Fruit fly (Drosophila melanogaster) Kc167 (cell line): ENCODE measurements around the gene prg.

Source experiments
- Myc ChIP-seq: fragments of >200 bp; optimal IDR thresholded peaks from 2 replicates; lab custom pipeline; 2017; ENCODE audit warnings: missing external identifiers
- Sin3A ChIP-seq: fragments of >200 bp; optimal IDR thresholded peaks from 2 replicates; lab custom pipeline; 2018; ENCODE audit warnings: missing external identifiers
- h ChIP-seq: fragments of >200 bp; optimal IDR thresholded peaks from 3 replicates; lab custom pipeline; 2018; ENCODE audit warnings: missing external identifiers
- psq ChIP-seq: fragments of >200 bp; optimal IDR thresholded peaks from 2 replicates; lab custom pipeline; 2017; ENCODE audit warnings: missing external identifiers
- ttk ChIP-seq: sonication (Bioruptor generic); optimal IDR thresholded peaks from 2 replicates; lab custom pipeline; 2017; ENCODE audit warnings: missing external identifiers

DNA sequence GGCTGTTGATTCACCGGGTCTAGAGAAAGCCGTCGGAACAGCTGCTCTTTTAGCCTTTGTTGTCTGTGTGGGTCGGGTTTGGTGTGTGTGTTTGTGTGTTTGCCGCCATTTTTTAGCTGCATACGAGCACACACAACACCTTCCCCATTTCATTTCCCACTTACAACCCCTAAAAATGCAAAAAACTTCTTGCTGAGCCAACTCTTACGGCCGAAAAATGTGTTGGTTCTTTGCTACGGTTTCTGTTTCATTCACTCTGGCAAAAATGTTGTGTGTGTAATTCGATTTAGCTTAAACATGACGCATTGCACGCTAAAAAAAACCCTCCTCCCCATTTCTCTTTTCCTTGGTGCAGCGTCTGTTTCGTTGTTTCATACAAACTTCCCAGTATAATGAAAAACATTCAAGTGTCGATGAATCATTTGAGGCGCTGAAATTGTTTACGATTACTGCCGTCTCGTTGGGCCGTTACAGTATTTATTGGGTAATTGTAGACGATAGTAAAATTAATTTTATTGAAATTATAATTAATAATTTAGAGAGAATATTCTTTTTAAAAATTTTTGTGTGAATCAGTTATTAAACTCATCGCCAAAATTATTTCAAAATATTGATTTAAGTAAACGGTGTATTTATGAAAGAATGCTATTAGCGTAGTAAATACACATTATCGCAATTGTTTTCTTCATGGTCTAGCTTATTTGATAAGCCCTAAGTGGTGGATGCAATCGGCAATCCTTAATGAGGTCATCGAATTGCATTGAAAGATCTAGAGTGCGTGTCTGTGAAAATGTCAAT is 38.1 kb upstream of the prg start:
- TF ChIP-seq h (lab: Kevin White, UChicago) (no peak), psq (lab: Kevin White, UChicago) (no peak), Sin3A (lab: Kevin White, UChicago) (no peak), Myc (no peak), ttk (lab: Kevin White, UChicago) (no peak)
